Fruit fly (Drosophila melanogaster) whole organism: ENCODE results near the gene CG42688.

Experiments used
- Dll ChIP-seq: fragments of >200 bp; optimal IDR thresholded peaks from 2 replicates; lab custom pipeline; 2017
- EcR ChIP-seq, 2 experiments: fragments of >200 bp; optimal IDR thresholded peaks; 2 replicates each; lab custom pipeline; 2017; ENCODE audit warnings: missing biosample characterization in 2 of 2, missing genetic modification characterization in 2 of 2, missing genetic modification reagents in 2 of 2

DNA sequence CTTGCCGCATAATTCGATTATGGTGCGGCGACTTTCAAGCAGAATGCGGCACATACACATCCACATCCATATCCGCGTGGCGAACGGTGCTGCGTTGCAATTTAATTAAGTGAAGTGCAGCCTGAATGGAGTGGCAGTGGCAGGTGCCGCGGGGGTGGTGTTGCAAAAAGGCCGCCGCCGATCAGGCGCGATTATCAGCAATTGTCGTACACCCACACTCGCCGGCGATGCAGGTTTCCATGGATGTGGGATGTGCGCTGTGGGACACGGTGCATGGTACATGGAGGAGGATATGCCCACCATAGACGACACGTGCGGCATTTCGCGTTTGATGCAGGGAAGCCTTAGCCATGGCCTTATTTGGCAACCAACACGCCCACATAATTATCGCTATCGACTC lies 45.0 kb upstream of the CG42688 start:
- no peak for TF ChIP-seq Dll (lab: Kevin White, UChicago)
- no peak for TF ChIP-seq EcR (GFP tag; optimal IDR thresholded peaks at IDR 0.05; lab: Kevin White, UChicago)
